Fruit fly (Drosophila melanogaster): ENCODE measurements around the gene scf.

The scf gene

DNA sequence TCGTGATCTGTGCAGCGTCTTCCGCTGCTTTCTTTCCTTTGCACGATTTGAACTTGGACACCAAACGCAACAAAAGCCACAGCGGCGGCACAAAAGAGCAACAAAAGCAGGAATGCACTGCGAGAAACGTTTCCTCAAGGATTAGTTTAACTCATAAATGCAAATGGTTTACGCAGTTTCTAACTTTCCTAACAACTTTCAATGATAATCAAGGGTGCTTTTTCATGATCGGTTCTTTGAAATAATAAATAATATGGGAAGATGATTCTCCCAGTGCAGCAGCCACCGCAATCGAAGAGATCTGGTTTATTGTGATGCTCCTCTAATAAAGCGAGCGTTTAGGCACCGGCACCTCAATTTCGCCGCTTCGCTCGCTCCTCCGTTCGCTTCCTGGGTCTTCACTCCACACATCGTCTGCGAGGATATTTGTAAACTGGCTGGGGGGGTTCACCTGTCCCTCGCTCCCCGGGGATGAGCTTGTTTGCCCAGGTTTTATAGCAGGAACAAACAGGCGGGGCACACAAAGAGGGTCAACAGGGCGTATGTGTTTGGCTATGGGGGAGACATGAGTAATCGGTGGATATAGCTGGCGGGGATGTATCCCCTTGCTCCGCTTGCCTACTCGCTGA lies 20.7 kb downstream of the scf start (continued):
- no peak for TF ChIP-seq Dip2 (GFP tag; IDR thresholded peaks at IDR 0.05)
- TF ChIP-seq repo (GFP tag; optimal IDR thresholded peaks at IDR 0.05): peak; percentile 25
- TF ChIP-seq bsh (GFP tag; optimal IDR thresholded peaks at IDR 0.05): peak; percentile 89 to 94
- peak; percentile 56; the same call in 2 of the 3 replicates for TF ChIP-seq CG14050 (GFP tag; IDR thresholded peaks at IDR 0.05)
- peak; percentile 14 for TF ChIP-seq CG8290 (GFP tag; optimal IDR thresholded peaks at IDR 0.05)
- TF ChIP-seq CG8290 (tag; optimal IDR thresholded peaks at IDR 0.05): peak in 1 of 2 experiments; percentile 71
- TF ChIP-seq unpg (GFP tag; optimal IDR thresholded peaks at IDR 0.05): peak; percentile 81
- TF ChIP-seq her (GFP tag; optimal IDR thresholded peaks at IDR 0.05): peak; percentile 5
- TF ChIP-seq stwl (tag; optimal IDR thresholded peaks at IDR 0.05): no peak
- no peak for TF ChIP-seq D (optimal IDR thresholded peaks at IDR 0.05)
- TF ChIP-seq D (GFP tag; optimal IDR thresholded peaks at IDR 0.05): peak; percentile 84
- peak; percentile 65 for TF ChIP-seq CoRest (tag; optimal IDR thresholded peaks at IDR 0.05)
- TF ChIP-seq wek (GFP tag; optimal IDR thresholded peaks at IDR 0.05): peak; percentile 46
- TF ChIP-seq CG15601 (tag; optimal IDR thresholded peaks at IDR 0.05): peak; percentile 80
- peak; percentile 3 for TF ChIP-seq CG9727 (GFP tag; optimal IDR thresholded peaks at IDR 0.05)
- peak; percentile 36; the same call in 1 of the 2 replicates for TF ChIP-seq Oaz (GFP tag; IDR thresholded peaks at IDR 0.05)
- TF ChIP-seq HHEX (GFP tag; optimal IDR thresholded peaks at IDR 0.05): peak; percentile 70
- TF ChIP-seq CG17912 (GFP tag; optimal IDR thresholded peaks at IDR 0.05): no peak
- TF ChIP-seq CG16863 (GFP tag; optimal IDR thresholded peaks at IDR 0.05): peak; percentile 75
- TF ChIP-seq CG17568 (GFP tag; optimal IDR thresholded peaks at IDR 0.05): no peak
- peak; percentile 40 for TF ChIP-seq HmgZ (tag; optimal IDR thresholded peaks at IDR 0.05)
- TF ChIP-seq Abd-B (GFP tag; optimal IDR thresholded peaks at IDR 0.05): peak; percentile 74
- TF ChIP-seq dan (GFP tag; IDR thresholded peaks at IDR 0.05): no peak; the same call in 1 of the 2 replicates
- TF ChIP-seq lmd (GFP tag; IDR thresholded peaks at IDR 0.05): peak; percentile 74; the same call in 1 of the 2 replicates
- no peak for TF ChIP-seq vnd (GFP tag; IDR thresholded peaks at IDR 0.05; ENCODE audit: partially characterized antibody)
- TF ChIP-seq gt (GFP tag; IDR thresholded peaks at IDR 0.05): peak; percentile 38; the same call in 1 of the 2 replicates
- TF ChIP-seq Hr78 (GFP tag; optimal IDR thresholded peaks at IDR 0.05): no peak
- TF ChIP-seq Lim3 (GFP tag; IDR thresholded peaks at IDR 0.05): peak; percentile 58; the same call in 1 of the 2 replicates
- peak; percentile 79 to 83 for TF ChIP-seq chif (GFP tag; optimal IDR thresholded peaks at IDR 0.05)
- TF ChIP-seq nom (GFP tag; optimal IDR thresholded peaks at IDR 0.05): peak; percentile 72
- TF ChIP-seq CG6654 (GFP tag; optimal IDR thresholded peaks at IDR 0.05): peak; percentile 51
- peak; percentile 55 for TF ChIP-seq Dek (tag; optimal IDR thresholded peaks at IDR 0.05)
- peak; percentile 30; the same call in 1 of the 2 replicates for TF ChIP-seq CG43689 (GFP tag; IDR thresholded peaks at IDR 0.05)
- TF ChIP-seq CG11093 (GFP tag; IDR thresholded peaks at IDR 0.05): peak; percentile 66; the same call in 2 of the 3 replicates
- peak; percentile 86 for TF ChIP-seq CG32772 (GFP tag; IDR thresholded peaks at IDR 0.05)
- peak; percentile 31 for TF ChIP-seq CG3065 (GFP tag; optimal IDR thresholded peaks at IDR 0.05)
- no peak for TF ChIP-seq HLH4C (GFP tag; IDR thresholded peaks at IDR 0.05; ENCODE audit: partially characterized antibody)
- peak; percentile 70 for TF ChIP-seq CG11723 (GFP tag; optimal IDR thresholded peaks at IDR 0.05)
- peak; percentile 97 for TF ChIP-seq lbe (GFP tag; optimal IDR thresholded peaks at IDR 0.05)
- no peak for TF ChIP-seq Poxn (GFP tag; IDR thresholded peaks at IDR 0.05)
- peak; percentile 75 for TF ChIP-seq NC2β (GFP tag; optimal IDR thresholded peaks at IDR 0.05)
- TF ChIP-seq CG11695 (GFP tag; IDR thresholded peaks at IDR 0.05): peak; percentile 62
- no peak for TF ChIP-seq CG1832 (GFP tag; optimal IDR thresholded peaks at IDR 0.05)
- TF ChIP-seq lilli (GFP tag; optimal IDR thresholded peaks at IDR 0.05): peak; percentile 61
- TF ChIP-seq kay (GFP tag; optimal IDR thresholded peaks at IDR 0.05): peak; percentile 11
- TF ChIP-seq Fer3 (tag; optimal IDR thresholded peaks at IDR 0.05): peak; percentile 64
- TF ChIP-seq CG4854 (GFP tag; optimal IDR thresholded peaks at IDR 0.05): peak; percentile 13
- TF ChIP-seq zen (tag; optimal IDR thresholded peaks at IDR 0.05): peak; percentile 38
- peak; percentile 38 for TF ChIP-seq Nf-YB (GFP tag; optimal IDR thresholded peaks at IDR 0.05)
